Worm (Caenorhabditis elegans): ENCODE results near the gene T15B7.15.

- no peak for TF ChIP-seq egl-27 (tag; optimal IDR thresholded peaks at IDR 0.05)
- TF ChIP-seq snu-23 (GFP tag; optimal IDR thresholded peaks at IDR 0.05), result peak; percentile 43
- TF ChIP-seq fos-1 (tag; optimal IDR thresholded peaks at IDR 0.05), result no peak
- TF ChIP-seq grh-1 (GFP tag; IDR thresholded peaks at IDR 0.05), result no peak
These were observed 42.2 kb upstream of the T15B7.15 start for ce11 chrV:6880623-6881022.

Data from whole organism, L1 larva.